Worm (Caenorhabditis elegans) whole organism, midembryonic: ENCODE data around the gene F10E9.2.

Experiments used
- T22C8.4 ChIP-seq: fragments of 200-800 bp; sonication (Bioruptor generic); IDR thresholded peaks from 2 replicates; pipeline ENCODE4 v1.3.6; 2022; ENCODE audit warnings: missing genetic modification characterization, missing compliant biosample characterization
- cog-1 ChIP-seq: sonication (generic microtip); optimal IDR thresholded peaks from 2 replicates; lab custom pipeline; 2016; ENCODE audit warnings: missing genetic modification characterization, missing compliant biosample characterization
- flt-1 ChIP-seq: fragments of 200-800 bp; sonication (Bioruptor generic); IDR thresholded peaks from 2 replicates; pipeline ENCODE4 v1.3.6; 2022; ENCODE audit warnings: missing genetic modification characterization, missing compliant biosample characterization
- klf-2 ChIP-seq: fragments of 200-800 bp; sonication (Bioruptor generic); conservative IDR thresholded peaks from 2 replicates; pipeline ENCODE4 v1.3.6; 2022; ENCODE audit warnings: missing genetic modification reagents, missing genetic modification characterization, missing compliant biosample characterization
- med-1 ChIP-seq: sonication (generic microtip); optimal IDR thresholded peaks from 2 replicates; lab custom pipeline; 2017; ENCODE audit warnings: missing genetic modification characterization, mild to moderate bottlenecking, missing compliant biosample characterization, antibody characterized with exemption, missing genetic modification reagents; ENCODE audit not compliant: insufficient read depth
- ref-1 ChIP-seq: fragments of 200-800 bp; sonication (Bioruptor generic); conservative IDR thresholded peaks from 2 replicates; pipeline ENCODE4 v1.3.6; 2022; ENCODE audit warnings: missing genetic modification reagents, missing genetic modification characterization, missing compliant biosample characterization
- tab-1 ChIP-seq: fragments of 200-800 bp; sonication (Bioruptor generic); IDR thresholded peaks from 2 replicates; pipeline ENCODE4 v1.3.6; 2022; ENCODE audit warnings: missing genetic modification characterization, missing compliant biosample characterization
- ztf-23 ChIP-seq: fragments of 200-800 bp; sonication (Bioruptor generic); IDR thresholded peaks from 2 replicates; pipeline ENCODE4 v1.3.6; 2022; ENCODE audit warnings: missing genetic modification reagents, missing genetic modification characterization, missing compliant biosample characterization
- ztf-29 ChIP-seq: fragments of 200-800 bp; sonication (Bioruptor generic); IDR thresholded peaks from 2 replicates; pipeline ENCODE4 v1.3.6; 2022; ENCODE audit warnings: missing genetic modification reagents, missing genetic modification characterization, missing compliant biosample characterization

F10E9.2 gene

ce11 chrIII:8312393-8312792 is at the start of gene F10E9.2:
TSS of gene F10E9.2 (plus strand) at chrIII:8312693.
- TF ChIP-seq cog-1 (tag; lab: Kevin White, UChicago) (no peak), flt-1 (GFP tag; lab: Robert Waterston, UW) (no peak), T22C8.4 (GFP tag; lab: Robert Waterston, UW) (no peak), ref-1 (GFP tag; lab: Robert Waterston, UW) (no peak), ztf-29 (GFP tag; lab: Robert Waterston, UW) (no peak), tab-1 (GFP tag; lab: Robert Waterston, UW) (no peak), med-1 (GFP tag; lab: Kevin White, UChicago) (no peak), ztf-23 (GFP tag; lab: Robert Waterston, UW) (no peak), klf-2 (no peak)

- no peak for TF ChIP-seq flt-1 (GFP tag; lab: Robert Waterston, UW)
- no peak for TF ChIP-seq klf-2
- TF ChIP-seq tab-1 (GFP tag; lab: Robert Waterston, UW) = no peak
- no peak for TF ChIP-seq ztf-29 (GFP tag; lab: Robert Waterston, UW)
- TF ChIP-seq ref-1 (GFP tag; lab: Robert Waterston, UW) = no peak
- no peak for TF ChIP-seq med-1 (GFP tag; lab: Kevin White, UChicago)
- TF ChIP-seq T22C8.4 (GFP tag; lab: Robert Waterston, UW) = no peak
- TF ChIP-seq cog-1 (tag; lab: Kevin White, UChicago) = no peak
- TF ChIP-seq ztf-23 (GFP tag; lab: Robert Waterston, UW) = no peak
Observed at ce11 chrIII:8263377-8263776, 49.1 kb upstream of the F10E9.2 start, which contains the start of gene col-91. TSS of gene col-91 (minus strand) at chrIII:8263664.

- TF ChIP-seq ztf-29 (GFP tag; lab: Robert Waterston, UW) (no peak), flt-1 (GFP tag; lab: Robert Waterston, UW) (0 out of 2 replicates have a peak, but pooled peaks have one; percentile 23), tab-1 (GFP tag; lab: Robert Waterston, UW) (no peak)
Observed at ce11 chrIII:8265753-8266152, 46.7 kb upstream of the F10E9.2 start, which contains the start of gene mrps-9. TSS of gene mrps-9 (plus strand) at chrIII:8266062.

- TF ChIP-seq med-1 (GFP tag; lab: Kevin White, UChicago) = no peak
- no peak for TF ChIP-seq ztf-29 (GFP tag; lab: Robert Waterston, UW)
- TF ChIP-seq flt-1 (GFP tag; lab: Robert Waterston, UW) = no peak
- TF ChIP-seq cog-1 (tag; lab: Kevin White, UChicago) = no peak
- no peak for TF ChIP-seq klf-2
- TF ChIP-seq T22C8.4 (GFP tag; lab: Robert Waterston, UW) = no peak
- TF ChIP-seq ref-1 (GFP tag; lab: Robert Waterston, UW) = no peak
- no peak for TF ChIP-seq tab-1 (GFP tag; lab: Robert Waterston, UW)
- TF ChIP-seq ztf-23 (GFP tag; lab: Robert Waterston, UW) = no peak
Observed at ce11 chrIII:8268296-8268695, 44.2 kb upstream of the F10E9.2 start, which contains the start of the genes F09G8.7 and crn-7. TSS of gene F09G8.7 (minus strand) at chrIII:8268355. TSS of gene crn-7 (plus strand) at chrIII:8268531.

ce11 chrIII:8271676-8272225 is 40.7 kb upstream of the F10E9.2 start, which contains the start of the genes mps-4 and F09G8.10:
TSS of gene mps-4 (minus strand) at chrIII:8271776.
TSS of gene F09G8.10 (minus strand) at chrIII:8272175.
- TF ChIP-seq med-1 (GFP tag; lab: Kevin White, UChicago) (no peak), ref-1 (GFP tag; lab: Robert Waterston, UW) (no peak), ztf-23 (GFP tag; lab: Robert Waterston, UW) (no peak), tab-1 (GFP tag; lab: Robert Waterston, UW) (no peak), T22C8.4 (GFP tag; lab: Robert Waterston, UW) (no peak), cog-1 (tag; lab: Kevin White, UChicago) (no peak), ztf-29 (GFP tag; lab: Robert Waterston, UW) (no peak), flt-1 (GFP tag; lab: Robert Waterston, UW) (no peak), klf-2 (no peak)

- TF ChIP-seq flt-1 (GFP tag; lab: Robert Waterston, UW) = no peak
- TF ChIP-seq cog-1 (tag; lab: Kevin White, UChicago) = no peak
- TF ChIP-seq ztf-23 (GFP tag; lab: Robert Waterston, UW) = no peak
- TF ChIP-seq tab-1 (GFP tag; lab: Robert Waterston, UW) = no peak
- no peak for TF ChIP-seq ref-1 (GFP tag; lab: Robert Waterston, UW)
- no peak for TF ChIP-seq ztf-29 (GFP tag; lab: Robert Waterston, UW)
- no peak for TF ChIP-seq klf-2
- TF ChIP-seq T22C8.4 (GFP tag; lab: Robert Waterston, UW) = no peak
- TF ChIP-seq med-1 (GFP tag; lab: Kevin White, UChicago) = no peak
Observed at ce11 chrIII:8275871-8276270, 36.6 kb upstream of the F10E9.2 start, which contains the start of gene clec-160. TSS of gene clec-160 (minus strand) at chrIII:8275971.

- TF ChIP-seq klf-2 = no peak
- no peak for TF ChIP-seq med-1 (GFP tag; lab: Kevin White, UChicago)
- TF ChIP-seq flt-1 (GFP tag; lab: Robert Waterston, UW) = no peak
- no peak for TF ChIP-seq cog-1 (tag; lab: Kevin White, UChicago)
- TF ChIP-seq ref-1 (GFP tag; lab: Robert Waterston, UW) = no peak
Observed at ce11 chrIII:8278801-8279200, 33.7 kb upstream of the F10E9.2 start, which contains the start of gene mig-10. TSS of gene mig-10 (plus strand) at chrIII:8279101.

- no peak for TF ChIP-seq ztf-29 (GFP tag; lab: Robert Waterston, UW)
Observed at ce11 chrIII:8279567-8279966, 32.9 kb upstream of the F10E9.2 start.

- TF ChIP-seq T22C8.4 (GFP tag; lab: Robert Waterston, UW) (no peak), flt-1 (GFP tag; lab: Robert Waterston, UW) (no peak), ref-1 (GFP tag; lab: Robert Waterston, UW) (no peak), ztf-23 (GFP tag; lab: Robert Waterston, UW) (no peak), med-1 (GFP tag; lab: Kevin White, UChicago) (no peak), cog-1 (tag; lab: Kevin White, UChicago) (no peak), klf-2 (no peak), ztf-29 (GFP tag; lab: Robert Waterston, UW) (no peak)
Observed at ce11 chrIII:8280352-8280751, 32.1 kb upstream of the F10E9.2 start.
